Fruit fly (Drosophila melanogaster) whole organism: ENCODE results near the gene CG2247.

Source experiments
- CG8478 ChIP-seq: fragments of >200 bp; optimal IDR thresholded peaks from 2 replicates; lab custom pipeline; 2018; ENCODE audit warnings: inconsistent platforms
- Dll ChIP-seq: fragments of >200 bp; optimal IDR thresholded peaks from 2 replicates; lab custom pipeline; 2017
- EcR ChIP-seq, 2 experiments: fragments of >200 bp; optimal IDR thresholded peaks; 2 replicates each; lab custom pipeline; 2017; ENCODE audit warnings: missing biosample characterization in 2 of 2, missing genetic modification characterization in 2 of 2, missing genetic modification reagents in 2 of 2
- pan ChIP-seq: fragments of >200 bp; optimal IDR thresholded peaks from 2 replicates; lab custom pipeline; 2017
- psq ChIP-seq: fragments of >200 bp; optimal IDR thresholded peaks from 2 replicates; lab custom pipeline; 2017
- usp ChIP-seq: fragments of >200 bp; optimal IDR thresholded peaks from 2 replicates; lab custom pipeline; 2017; ENCODE audit warnings: missing biosample characterization, missing genetic modification characterization, mixed read lengths

- TF ChIP-seq Dll (lab: Kevin White, UChicago) (no peak), pan (no peak), usp (GFP tag; lab: Kevin White, UChicago) (no peak), CG8478 (lab: Kevin White, UChicago) (no peak), EcR (GFP tag; optimal IDR thresholded peaks at IDR 0.05; lab: Kevin White, UChicago) (no peak), psq (no peak)
Observed at dm6 chrX:11622649-11623425, 11.4 kb upstream of the CG2247 start.
